Fruit fly (Drosophila melanogaster) whole organism, adult: ENCODE results near the gene Vml.

Experiments used
- CG11617 ChIP-seq: fragments of 200-800 bp; sonication (Bioruptor generic); optimal IDR thresholded peaks from 2 replicates; lab custom pipeline; 2017; ENCODE audit warnings: mild to moderate bottlenecking, missing biosample characterization, missing genetic modification reagents, missing genetic modification characterization
- CG12768 ChIP-seq: fragments of 200-800 bp; sonication (Bioruptor generic); optimal IDR thresholded peaks from 2 replicates; lab custom pipeline; 2017; ENCODE audit warnings: missing biosample characterization, missing genetic modification characterization, mild to moderate bottlenecking, moderate library complexity, missing genetic modification reagents
- CG14711 ChIP-seq: fragments of 200-800 bp; sonication (Bioruptor generic); optimal IDR thresholded peaks from 2 replicates; lab custom pipeline; 2018; ENCODE audit warnings: missing biosample characterization, mild to moderate bottlenecking, missing genetic modification characterization, moderate library complexity
- CG1620 ChIP-seq: fragments of 200-800 bp; sonication (Bioruptor generic); optimal IDR thresholded peaks from 2 replicates; lab custom pipeline; 2016; ENCODE audit warnings: missing biosample characterization, missing genetic modification characterization
- CG33017 ChIP-seq: fragments of 200-800 bp; sonication (Bioruptor generic); optimal IDR thresholded peaks from 2 replicates; lab custom pipeline; 2018; ENCODE audit warnings: missing biosample characterization, mild to moderate bottlenecking, missing genetic modification characterization, moderate library complexity
- CG5204 ChIP-seq: fragments of 200-800 bp; sonication (Bioruptor generic); optimal IDR thresholded peaks from 2 replicates; lab custom pipeline; 2016; ENCODE audit warnings: missing biosample characterization, missing genetic modification characterization
- CG7101 ChIP-seq: fragments of 200-800 bp; sonication (Bioruptor generic); optimal IDR thresholded peaks from 2 replicates; lab custom pipeline; 2018; ENCODE audit warnings: missing biosample characterization, mild to moderate bottlenecking, missing genetic modification characterization, moderate library complexity
- Clk ChIP-seq: fragments of 200-800 bp; sonication (Bioruptor generic); optimal IDR thresholded peaks from 2 replicates; lab custom pipeline; 2017; ENCODE audit warnings: missing biosample characterization, missing genetic modification characterization
- Crg-1 ChIP-seq: fragments of 200-800 bp; sonication (Bioruptor generic); optimal IDR thresholded peaks from 2 replicates; lab custom pipeline; 2016; ENCODE audit warnings: missing biosample characterization, missing genetic modification characterization
- bab1 ChIP-seq: fragments of 200-800 bp; sonication (Bioruptor generic); optimal IDR thresholded peaks from 3 replicates; lab custom pipeline; 2019; ENCODE audit warnings: missing biosample characterization, mild to moderate bottlenecking, missing genetic modification characterization, moderate library complexity
- cic ChIP-seq: fragments of 200-800 bp; sonication (Bioruptor generic); optimal IDR thresholded peaks from 2 replicates; lab custom pipeline; 2017; ENCODE audit warnings: missing biosample characterization, mild to moderate bottlenecking, missing genetic modification characterization, moderate library complexity
- kay ChIP-seq: fragments of 200-800 bp; sonication (Bioruptor generic); peaks from one replicate; lab custom pipeline; 2016; ENCODE audit warnings: missing biosample characterization, missing genetic modification characterization, borderline replicate concordance
- pad ChIP-seq: fragments of 200-800 bp; sonication (Bioruptor generic); optimal IDR thresholded peaks from 3 replicates; lab custom pipeline; 2017; ENCODE audit warnings: missing biosample characterization, missing genetic modification characterization, mild to moderate bottlenecking, moderate library complexity, missing genetic modification reagents
- toe ChIP-seq: fragments of 200-800 bp; sonication (Bioruptor generic); optimal IDR thresholded peaks from 2 replicates; lab custom pipeline; 2016; ENCODE audit warnings: missing biosample characterization, missing genetic modification characterization

DNA sequence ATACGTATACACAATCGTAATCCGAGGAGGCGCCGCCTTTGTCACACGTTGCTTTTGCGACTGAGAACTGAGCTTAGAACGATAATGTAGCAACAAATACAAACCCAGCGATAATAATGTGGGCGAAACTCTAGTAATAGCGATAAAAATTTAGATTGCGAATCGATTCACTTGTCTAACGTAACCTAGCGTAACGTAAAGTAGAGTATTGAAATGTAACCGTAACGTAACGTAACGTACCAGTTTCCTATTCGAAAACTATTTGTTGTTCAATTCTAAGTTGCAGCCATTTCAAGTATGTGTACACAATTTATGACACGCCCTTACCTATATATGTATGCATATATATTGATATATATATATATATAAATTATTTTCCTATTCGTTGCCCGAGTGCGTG is 30.9 kb upstream of the Vml start:
- TF ChIP-seq CG14711 (tag; lab: Kevin White, UChicago) (no peak), CG7101 (tag; lab: Kevin White, UChicago) (no peak), cic (GFP tag; lab: Kevin White, UChicago) (no peak), Crg-1 (GFP tag; lab: Kevin White, UChicago) (no peak), CG5204 (GFP tag; lab: Kevin White, UChicago) (no peak), Clk (GFP tag; lab: Kevin White, UChicago) (no peak), CG1620 (no peak), CG33017 (tag; lab: Kevin White, UChicago) (no peak), CG12768 (GFP tag; lab: Kevin White, UChicago) (no peak), kay (no peak), CG11617 (no peak), pad (GFP tag; lab: Kevin White, UChicago) (no peak), toe (GFP tag; lab: Kevin White, UChicago) (no peak), bab1 (GFP tag; lab: Kevin White, UChicago) (no peak)
